Worm (Caenorhabditis elegans) whole organism, young adult: ENCODE measurements around the gene sre-48.

ENCODE experiments used
- B0261.1 ChIP-seq: sonication (generic microtip); optimal IDR thresholded peaks from 2 replicates; lab custom pipeline; 2016; ENCODE audit warnings: mild to moderate bottlenecking, missing genetic modification characterization, moderate library complexity, missing compliant biosample characterization
- F33H1.4 ChIP-seq: fragments of 200-800 bp; sonication (Bioruptor generic); IDR thresholded peaks from 2 replicates; pipeline ENCODE4 v1.3.6; 2022; ENCODE audit warnings: missing genetic modification reagents, missing genetic modification characterization, missing compliant biosample characterization
- F39B2.1 ChIP-seq: fragments of 200-800 bp; sonication (Bioruptor generic); IDR thresholded peaks from 2 replicates; pipeline ENCODE4 v1.3.6; 2022; ENCODE audit warnings: missing genetic modification reagents, missing genetic modification characterization, missing compliant biosample characterization
- F52B5.7 ChIP-seq: sonication (generic microtip); optimal IDR thresholded peaks from 2 replicates; lab custom pipeline; 2016; ENCODE audit warnings: mild to moderate bottlenecking, missing genetic modification characterization, missing compliant biosample characterization
- F55B11.4 ChIP-seq: sonication (generic microtip); optimal IDR thresholded peaks from 2 replicates; lab custom pipeline; 2016; ENCODE audit warnings: missing compliant biosample characterization, missing genetic modification characterization, borderline replicate concordance; ENCODE audit not compliant: insufficient read depth
- F57A8.1 ChIP-seq: fragments of 200-800 bp; sonication (Bioruptor generic); optimal IDR thresholded peaks from 2 replicates; lab custom pipeline; 2018; ENCODE audit warnings: mild to moderate bottlenecking, missing genetic modification characterization, moderate library complexity, missing compliant biosample characterization
- K11D2.4 ChIP-seq: fragments of 200-800 bp; sonication (Bioruptor generic); IDR thresholded peaks from 2 replicates; pipeline ENCODE4 v1.3.6; 2022; ENCODE audit warnings: missing genetic modification reagents, missing genetic modification characterization, missing compliant biosample characterization
- T07F8.4 ChIP-seq: sonication (generic microtip); optimal IDR thresholded peaks from 2 replicates; lab custom pipeline; 2016; ENCODE audit warnings: mild to moderate bottlenecking, missing genetic modification characterization, moderate library complexity, missing compliant biosample characterization
- T26A5.8 ChIP-seq: sonication (generic microtip); optimal IDR thresholded peaks from 2 replicates; lab custom pipeline; 2016; ENCODE audit warnings: missing genetic modification characterization, missing compliant biosample characterization
- Y53F4B.3 ChIP-seq: fragments of 200-800 bp; sonication (Bioruptor generic); IDR thresholded peaks from 2 replicates; pipeline ENCODE4 v1.3.6; 2022; ENCODE audit warnings: missing genetic modification reagents, missing genetic modification characterization, missing compliant biosample characterization
- Y56A3A.18 ChIP-seq: fragments of 200-800 bp; sonication (Bioruptor generic); IDR thresholded peaks from 2 replicates; pipeline ENCODE4 v1.3.6; 2022; ENCODE audit warnings: missing genetic modification reagents, missing genetic modification characterization, missing compliant biosample characterization
- ZK185.1 ChIP-seq: sonication (generic microtip); optimal IDR thresholded peaks from 2 replicates; lab custom pipeline; 2016; ENCODE audit warnings: mild to moderate bottlenecking, missing genetic modification characterization, missing compliant biosample characterization; ENCODE audit not compliant: poor library complexity, severe bottlenecking
- akir-1 ChIP-seq: fragments of 200-800 bp; sonication (Bioruptor generic); optimal IDR thresholded peaks from 2 replicates; lab custom pipeline; 2018; ENCODE audit warnings: mild to moderate bottlenecking, missing genetic modification characterization, moderate library complexity, missing compliant biosample characterization
- ama-1 ChIP-seq, 3 experiments: fragments of 150-350 bp in 1 of 3; sonication (generic microtip) in 2 of 3; optimal IDR thresholded peaks; 2 replicates each; lab custom pipeline; 2014 to 2018; ENCODE audit warnings: missing biosample characterization in 2 of 3, missing genetic modification characterization in 2 of 3, missing genetic modification reagents in 2 of 3
- aptf-2 ChIP-seq: fragments of 200-800 bp; sonication (Bioruptor generic); conservative IDR thresholded peaks from 2 replicates; pipeline ENCODE4 v1.3.6; 2022; ENCODE audit warnings: missing genetic modification reagents, missing genetic modification characterization, missing compliant biosample characterization
- aptf-3 ChIP-seq: fragments of 200-800 bp; sonication (Bioruptor generic); IDR thresholded peaks from 2 replicates; pipeline ENCODE4 v1.3.6; 2022; ENCODE audit warnings: missing genetic modification characterization, missing compliant biosample characterization
- athp-1 ChIP-seq: sonication (generic microtip); optimal IDR thresholded peaks from 2 replicates; lab custom pipeline; 2017; ENCODE audit warnings: mild to moderate bottlenecking, missing genetic modification characterization, missing compliant biosample characterization
- attf-5 ChIP-seq: fragments of 200-800 bp; sonication (Bioruptor generic); optimal IDR thresholded peaks from 2 replicates; lab custom pipeline; 2018; ENCODE audit warnings: mild to moderate bottlenecking, missing genetic modification characterization, missing compliant biosample characterization
- bed-2 ChIP-seq: fragments of 200-800 bp; sonication (Bioruptor generic); IDR thresholded peaks from 2 replicates; pipeline ENCODE4 v1.3.6; 2022; ENCODE audit warnings: missing genetic modification reagents, missing genetic modification characterization, missing compliant biosample characterization
- cebp-1 ChIP-seq, 2 experiments: fragments of 200-800 bp in 1 of 2; sonication (Bioruptor generic) in 1 of 2; sonication (generic microtip) in 1 of 2; IDR thresholded peaks in 1 of 2; optimal IDR thresholded peaks in 1 of 2; 2 replicates each; pipeline versions ENCODE4 v1.3.6 to Lab custom; 2017 to 2022; ENCODE audit warnings: missing compliant biosample characterization in 2 of 2, missing genetic modification characterization in 2 of 2, mild to moderate bottlenecking in 1 of 2, missing genetic modification reagents in 1 of 2, moderate library complexity in 1 of 2
- ceh-27 ChIP-seq: fragments of 200-800 bp; sonication (Bioruptor generic); optimal IDR thresholded peaks from 2 replicates; lab custom pipeline; 2018; ENCODE audit warnings: mild to moderate bottlenecking, missing genetic modification characterization, moderate library complexity, missing compliant biosample characterization
- ceh-91 ChIP-seq: fragments of 200-800 bp; sonication (Bioruptor generic); IDR thresholded peaks from 2 replicates; pipeline ENCODE4 v1.3.6; 2022; ENCODE audit warnings: missing genetic modification reagents, missing genetic modification characterization, missing compliant biosample characterization
- chd-7 ChIP-seq: sonication (generic microtip); optimal IDR thresholded peaks from 2 replicates; lab custom pipeline; 2016; ENCODE audit warnings: mild to moderate bottlenecking, missing genetic modification characterization, moderate library complexity, missing compliant biosample characterization
- die-1 ChIP-seq: sonication (generic microtip); optimal IDR thresholded peaks from 2 replicates; lab custom pipeline; 2016; ENCODE audit warnings: missing genotype, mild to moderate bottlenecking, missing genetic modification characterization, missing compliant biosample characterization
- dox-1 ChIP-seq: fragments of 200-800 bp; sonication (Bioruptor generic); IDR thresholded peaks from 2 replicates; pipeline ENCODE4 v1.3.6; 2022; ENCODE audit warnings: missing genetic modification reagents, missing genetic modification characterization, missing compliant biosample characterization
- egl-44 ChIP-seq: fragments of 200-800 bp; sonication (Bioruptor generic); IDR thresholded peaks from 2 replicates; pipeline ENCODE4 v1.3.6; 2022; ENCODE audit warnings: missing genetic modification reagents, missing genetic modification characterization, missing compliant biosample characterization
- gei-17 ChIP-seq: fragments of 200-800 bp; sonication (Bioruptor generic); optimal IDR thresholded peaks from 2 replicates; lab custom pipeline; 2018; ENCODE audit warnings: mild to moderate bottlenecking, missing genetic modification characterization, missing compliant biosample characterization
- hlh-12 ChIP-seq: sonication (generic microtip); optimal IDR thresholded peaks from 2 replicates; lab custom pipeline; 2016; ENCODE audit warnings: missing genetic modification characterization, missing compliant biosample characterization
- hmg-1.2 ChIP-seq: fragments of 200-800 bp; sonication (Bioruptor generic); IDR thresholded peaks from 2 replicates; pipeline ENCODE4 v1.3.6; 2022; ENCODE audit warnings: missing genetic modification reagents, missing genetic modification characterization, missing compliant biosample characterization
- hrde-1 ChIP-seq: sonication (generic microtip); optimal IDR thresholded peaks from 2 replicates; lab custom pipeline; 2016; ENCODE audit warnings: missing genetic modification characterization, mild to moderate bottlenecking, missing compliant biosample characterization, moderate library complexity, missing genotype, missing genetic modification reagents, borderline replicate concordance
- hsf-1 ChIP-seq: fragments of 200-800 bp; sonication (Bioruptor generic); IDR thresholded peaks from 2 replicates; pipeline ENCODE4 v1.3.6; 2022; ENCODE audit warnings: missing genetic modification reagents, missing genetic modification characterization, missing compliant biosample characterization
- let-607 ChIP-seq, 2 experiments: fragments of 200-800 bp in 1 of 2; sonication (Bioruptor generic) in 1 of 2; sonication (generic microtip) in 1 of 2; optimal IDR thresholded peaks; 2 replicates each; lab custom pipeline; 2016 to 2018; ENCODE audit warnings: mild to moderate bottlenecking in 2 of 2, missing compliant biosample characterization in 2 of 2, missing genetic modification characterization in 2 of 2, moderate library complexity in 2 of 2, missing genotype in 1 of 2
- lin-35 ChIP-seq, 3 experiments: fragments of 150-350 bp in 2 of 3; sonication (generic microtip) in 1 of 3; optimal IDR thresholded peaks; 2 replicates each; lab custom pipeline; 2014 to 2018; ENCODE audit warnings: missing biosample characterization in 3 of 3, missing genetic modification characterization in 3 of 3, missing genetic modification reagents in 3 of 3
- lir-1 ChIP-seq: fragments of 200-800 bp; sonication (Bioruptor generic); conservative IDR thresholded peaks from 2 replicates; pipeline ENCODE4 v1.3.6; 2022; ENCODE audit warnings: missing genetic modification reagents, missing genetic modification characterization, missing compliant biosample characterization
- madf-6 ChIP-seq: fragments of 200-800 bp; sonication (Bioruptor generic); IDR thresholded peaks from 2 replicates; pipeline ENCODE4 v1.3.6; 2022; ENCODE audit warnings: missing genetic modification reagents, missing genetic modification characterization, missing compliant biosample characterization
- mel-28 ChIP-seq: sonication (generic microtip); optimal IDR thresholded peaks from 2 replicates; lab custom pipeline; 2016; ENCODE audit warnings: borderline replicate concordance, mild to moderate bottlenecking, missing genetic modification characterization, missing compliant biosample characterization
- nfya-2 ChIP-seq: fragments of 200-800 bp; sonication (Bioruptor generic); IDR thresholded peaks from 2 replicates; pipeline ENCODE4 v1.3.6; 2022; ENCODE audit warnings: missing genetic modification reagents, missing genetic modification characterization, missing compliant biosample characterization
- nfyb-1 ChIP-seq: fragments of 200-800 bp; sonication (Bioruptor generic); IDR thresholded peaks from 2 replicates; pipeline ENCODE4 v1.3.6; 2022; ENCODE audit warnings: missing genetic modification reagents, missing genetic modification characterization, missing compliant biosample characterization
- nhr-27 ChIP-seq: fragments of 200-800 bp; sonication (Bioruptor generic); optimal IDR thresholded peaks from 2 replicates; lab custom pipeline; 2018; ENCODE audit warnings: mild to moderate bottlenecking, missing genetic modification characterization, moderate library complexity, missing compliant biosample characterization
- nhr-80 ChIP-seq: sonication (generic microtip); optimal IDR thresholded peaks from 2 replicates; lab custom pipeline; 2016; ENCODE audit warnings: missing genetic modification characterization, missing compliant biosample characterization
- rpc-1 ChIP-seq, 2 experiments: fragments of 150-350 bp in 1 of 2; sonication (generic microtip) in 1 of 2; optimal IDR thresholded peaks; 2 replicates each; lab custom pipeline; 2014 to 2018; ENCODE audit warnings: missing biosample characterization in 1 of 2, missing genetic modification characterization in 1 of 2, missing genetic modification reagents in 1 of 2, missing genotype in 1 of 2
- tbx-9 ChIP-seq: sonication (generic microtip); optimal IDR thresholded peaks from 2 replicates; lab custom pipeline; 2016; ENCODE audit warnings: borderline replicate concordance, missing genetic modification characterization, inconsistent platforms, missing compliant biosample characterization
- unc-62 ChIP-seq: fragments of 150-350 bp; optimal IDR thresholded peaks from 2 replicates; lab custom pipeline; 2014; ENCODE audit warnings: missing biosample characterization, missing genetic modification reagents, missing genetic modification characterization
- zim-3 ChIP-seq: sonication (generic microtip); optimal IDR thresholded peaks from 2 replicates; lab custom pipeline; 2017; ENCODE audit warnings: mild to moderate bottlenecking, missing genetic modification characterization, moderate library complexity, missing compliant biosample characterization
- ztf-25 ChIP-seq: fragments of 200-800 bp; sonication (Bioruptor generic); IDR thresholded peaks from 2 replicates; pipeline ENCODE4 v1.3.6; 2022; ENCODE audit warnings: missing genetic modification reagents, missing genetic modification characterization, missing compliant biosample characterization

sre-48 gene

ce11 chrII:14018887-14019286, 39.2 kb upstream of the sre-48 start:
- TF ChIP-seq dox-1 (GFP tag; lab: Robert Waterston, UW) (no peak), F33H1.4 (GFP tag; lab: Robert Waterston, UW) (no peak), F57A8.1 (GFP tag; lab: Kevin White, UChicago) (no peak), ceh-27 (GFP tag; lab: Kevin White, UChicago) (no peak), F39B2.1 (GFP tag; lab: Robert Waterston, UW) (no peak), nfyb-1 (GFP tag; lab: Robert Waterston, UW) (no peak), ceh-91 (GFP tag; lab: Robert Waterston, UW) (no peak), lir-1 (GFP tag; lab: Robert Waterston, UW) (no peak), die-1 (tag; lab: Kevin White, UChicago) (no peak), chd-7 (tag; lab: Kevin White, UChicago) (no peak), hmg-1.2 (GFP tag; lab: Robert Waterston, UW) (no peak), lin-35 (GFP tag; optimal IDR thresholded peaks at IDR 0.05; lab: Kevin White, UChicago) (no peak)

ce11 chrII:14018192-14018591, 38.5 kb upstream of the sre-48 start:
- TF ChIP-seq hsf-1 (GFP tag; lab: Robert Waterston, UW) (peak; percentile 60; the same call in 1 of the 2 replicates), tbx-9 (tag; lab: Kevin White, UChicago) (peak; percentile 14), aptf-2 (GFP tag; lab: Robert Waterston, UW) (no peak), Y53F4B.3 (GFP tag; lab: Robert Waterston, UW) (peak; percentile 34; the same call in 1 of the 2 replicates), egl-44 (GFP tag; lab: Robert Waterston, UW) (no peak), madf-6 (GFP tag; lab: Robert Waterston, UW) (peak; percentile 91), athp-1 (tag; lab: Kevin White, UChicago) (peak; percentile 64), ama-1 (optimal IDR thresholded peaks at IDR 0.05; lab: Kevin White, UChicago) (peak; percentile 99), ama-1 (GFP tag; optimal IDR thresholded peaks at IDR 0.05; lab: Kevin White, UChicago) (peak; percentile 5 to 38), hrde-1 (peak; percentile 42), nhr-27 (tag; lab: Kevin White, UChicago) (peak; percentile 70), T26A5.8 (tag; lab: Kevin White, UChicago) (peak; percentile 78), ztf-25 (GFP tag; lab: Robert Waterston, UW) (no peak), attf-5 (peak; percentile 12), let-607 (tag; optimal IDR thresholded peaks at IDR 0.05; lab: Kevin White, UChicago) (peak; percentile 29 to 58), hlh-12 (tag; lab: Kevin White, UChicago) (peak; percentile 5), rpc-1 (optimal IDR thresholded peaks at IDR 0.05; lab: Kevin White, UChicago) (no peak), rpc-1 (tag; optimal IDR thresholded peaks at IDR 0.05; lab: Kevin White, UChicago) (peak; percentile 10), cebp-1 (GFP tag; IDR thresholded peaks at IDR 0.05; lab: Robert Waterston, UW) (no peak), cebp-1 (tag; optimal IDR thresholded peaks at IDR 0.05; lab: Kevin White, UChicago) (peak; percentile 73), nfyb-1 (GFP tag; lab: Robert Waterston, UW) (peak; percentile 93), F52B5.7 (tag; lab: Kevin White, UChicago) (peak; percentile 72), F55B11.4 (no peak), unc-62 (GFP tag; lab: Kevin White, UChicago) (no peak), T07F8.4 (tag; lab: Kevin White, UChicago) (peak; percentile 39), Y56A3A.18 (GFP tag; lab: Robert Waterston, UW) (peak; percentile 93), bed-2 (GFP tag; lab: Robert Waterston, UW) (no peak), B0261.1 (tag; lab: Kevin White, UChicago) (peak; percentile 36), F39B2.1 (GFP tag; lab: Robert Waterston, UW) (no peak), K11D2.4 (peak; percentile 74; the same call in 1 of the 2 replicates), gei-17 (GFP tag; lab: Kevin White, UChicago) (peak; percentile 81), nfya-2 (GFP tag; lab: Robert Waterston, UW) (no peak), nhr-80 (peak; percentile 27), mel-28 (tag; lab: Kevin White, UChicago) (no peak), ZK185.1 (tag; lab: Kevin White, UChicago) (peak; percentile 39), akir-1 (GFP tag; lab: Kevin White, UChicago) (peak; percentile 52), die-1 (tag; lab: Kevin White, UChicago) (no peak), zim-3 (tag; lab: Kevin White, UChicago) (peak; percentile 41), aptf-3 (GFP tag; lab: Robert Waterston, UW) (no peak)
